Fruit fly (Drosophila melanogaster): ENCODE results near the gene CG15536.

DNA sequence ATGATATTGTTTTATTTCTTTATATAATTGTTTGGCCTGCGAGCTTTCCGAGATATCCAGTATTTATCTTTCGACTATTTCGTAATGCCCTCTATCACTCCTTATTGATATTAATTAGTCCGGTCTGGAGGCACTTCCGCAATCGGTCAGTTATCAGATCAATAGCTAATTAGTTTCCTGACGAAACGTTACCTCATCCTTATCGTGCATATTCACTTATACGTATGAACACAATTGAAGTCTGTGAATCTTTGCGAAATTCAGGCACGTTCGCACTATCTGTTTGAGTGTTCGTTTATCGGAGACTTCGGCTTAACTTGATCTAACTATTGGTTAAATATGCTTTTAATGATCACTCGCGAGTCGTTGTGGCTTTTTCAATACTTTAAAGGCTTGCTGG is 28.3 kb upstream of the CG15536 start:
- no peak for TF ChIP-seq CG8478 (optimal IDR thresholded peaks at IDR 0.05)
- TF ChIP-seq pan (optimal IDR thresholded peaks at IDR 0.05) = no peak
- TF ChIP-seq usp (GFP tag; optimal IDR thresholded peaks at IDR 0.05) = no peak
- TF ChIP-seq psq (optimal IDR thresholded peaks at IDR 0.05) = no peak
- TF ChIP-seq Dll (optimal IDR thresholded peaks at IDR 0.05) = no peak
- no peak for TF ChIP-seq EcR (GFP tag; optimal IDR thresholded peaks at IDR 0.05)
